Fruit fly (Drosophila melanogaster) whole organism, embryonic: ENCODE measurements around the gene CG43689.
A peak's percentile ranks its signal among the peaks of the same experiment; 100 is the strongest.

ENCODE experiments used
- Atf-2 ChIP-seq: fragments of 200-800 bp; sonication (Bioruptor generic); optimal IDR thresholded peaks from 2 replicates; lab custom pipeline; 2016; ENCODE audit warnings: missing biosample characterization, missing genetic modification characterization
- B-H2 ChIP-seq: fragments of 200-800 bp; sonication (Bioruptor generic); optimal IDR thresholded peaks from 2 replicates; lab custom pipeline; 2018; ENCODE audit warnings: missing biosample characterization, mild to moderate bottlenecking, missing genetic modification characterization
- CG10267 ChIP-seq: fragments of 200-800 bp; sonication (Bioruptor generic); optimal IDR thresholded peaks from 2 replicates; lab custom pipeline; 2018; ENCODE audit warnings: missing biosample characterization, mild to moderate bottlenecking, missing genetic modification characterization, moderate library complexity
- CG13424 ChIP-seq: fragments of 200-800 bp; sonication (Bioruptor generic); optimal IDR thresholded peaks from 2 replicates; lab custom pipeline; 2019; ENCODE audit warnings: missing biosample characterization, mild to moderate bottlenecking, missing genetic modification characterization, moderate library complexity
- CG13894 ChIP-seq: fragments of 200-800 bp; sonication (Bioruptor generic); optimal IDR thresholded peaks from 3 replicates; lab custom pipeline; 2018; ENCODE audit warnings: missing biosample characterization, mild to moderate bottlenecking, missing genetic modification characterization, moderate library complexity
- CG14050 ChIP-seq: fragments of 200-800 bp; sonication (Bioruptor generic); IDR thresholded peaks from 3 replicates; pipeline ENCODE4 v1.3.6; 2022; ENCODE audit warnings: missing biosample characterization, missing genetic modification characterization
- CG14667 ChIP-seq: fragments of 200-800 bp; sonication (Bioruptor generic); IDR thresholded peaks from 2 replicates; pipeline ENCODE4 v1.3.6; 2022; ENCODE audit warnings: missing biosample characterization, missing genetic modification characterization
- CG1603 ChIP-seq: fragments of 200-800 bp; sonication (Bioruptor generic); optimal IDR thresholded peaks from 2 replicates; lab custom pipeline; 2019; ENCODE audit warnings: missing biosample characterization, mild to moderate bottlenecking, missing genetic modification characterization, moderate library complexity
- CG16815 ChIP-seq: fragments of 200-800 bp; sonication (Bioruptor generic); optimal IDR thresholded peaks from 3 replicates; lab custom pipeline; 2017; ENCODE audit warnings: missing biosample characterization, mild to moderate bottlenecking, missing genetic modification characterization
- CG17359 ChIP-seq: fragments of 200-800 bp; sonication (Bioruptor generic); optimal IDR thresholded peaks from 3 replicates; lab custom pipeline; 2018; ENCODE audit warnings: missing biosample characterization, mild to moderate bottlenecking, missing genetic modification characterization, moderate library complexity
- CG17361 ChIP-seq: fragments of 200-800 bp; sonication (Bioruptor generic); IDR thresholded peaks from 3 replicates; pipeline ENCODE4 v1.3.6; 2022; ENCODE audit warnings: missing biosample characterization, missing genetic modification characterization
- CG18262 ChIP-seq: fragments of 200-800 bp; optimal IDR thresholded peaks from 3 replicates; lab custom pipeline; 2019; ENCODE audit warnings: missing biosample characterization, mild to moderate bottlenecking, missing genetic modification characterization, moderate library complexity
- CG2678 ChIP-seq: fragments of 200-800 bp; sonication (Bioruptor generic); optimal IDR thresholded peaks from 3 replicates; lab custom pipeline; 2019; ENCODE audit warnings: missing biosample characterization, mild to moderate bottlenecking, missing genetic modification characterization, moderate library complexity
- CG30403 ChIP-seq: fragments of 200-800 bp; sonication (Bioruptor generic); optimal IDR thresholded peaks from 3 replicates; lab custom pipeline; 2016; ENCODE audit warnings: missing biosample characterization, missing genetic modification characterization
- CG32767 ChIP-seq: fragments of 200-800 bp; sonication (Bioruptor generic); IDR thresholded peaks from 2 replicates; pipeline ENCODE4 v1.3.6; 2022; ENCODE audit warnings: missing biosample characterization, missing genetic modification characterization
- CG4617 ChIP-seq: fragments of 200-800 bp; sonication (Bioruptor generic); optimal IDR thresholded peaks from 3 replicates; lab custom pipeline; 2016; ENCODE audit warnings: missing biosample characterization, missing genetic modification characterization, borderline replicate concordance
- CG6689 ChIP-seq: fragments of 200-800 bp; sonication (Bioruptor generic); IDR thresholded peaks from 2 replicates; pipeline ENCODE4 v1.3.6; 2022; ENCODE audit warnings: missing biosample characterization, missing genetic modification characterization
- CG6854 ChIP-seq: fragments of 200-800 bp; sonication (Bioruptor generic); optimal IDR thresholded peaks from 3 replicates; lab custom pipeline; 2017; ENCODE audit warnings: missing biosample characterization, mild to moderate bottlenecking, missing genetic modification characterization
- CG7372 ChIP-seq: fragments of 200-800 bp; sonication (Bioruptor generic); IDR thresholded peaks from 2 replicates; pipeline ENCODE4 v1.3.6; 2022; ENCODE audit warnings: missing biosample characterization, missing genetic modification characterization
- CG9797 ChIP-seq: fragments of 200-800 bp; sonication (Bioruptor generic); optimal IDR thresholded peaks from 3 replicates; lab custom pipeline; 2018; ENCODE audit warnings: missing biosample characterization, mild to moderate bottlenecking, missing genetic modification characterization
- CG9876 ChIP-seq: fragments of 200-800 bp; sonication (Bioruptor generic); optimal IDR thresholded peaks from 2 replicates; lab custom pipeline; 2016; ENCODE audit warnings: missing biosample characterization, missing genetic modification characterization
- CrebB ChIP-seq: fragments of 200-800 bp; sonication (Bioruptor generic); optimal IDR thresholded peaks from 3 replicates; lab custom pipeline; 2018; ENCODE audit warnings: missing biosample characterization, mild to moderate bottlenecking, missing genetic modification characterization
- E2f1 ChIP-seq: fragments of 200-800 bp; sonication (Bioruptor generic); IDR thresholded peaks from 2 replicates; pipeline ENCODE4 v1.3.6; 2022; ENCODE audit warnings: missing biosample characterization, missing genetic modification characterization
- Eip74EF ChIP-seq, 2 experiments: fragments of 200-800 bp in 1 of 2; fragments of >200 bp in 1 of 2; sonication (Bioruptor generic) in 1 of 2; optimal IDR thresholded peaks; 2 replicates each; lab custom pipeline; 2017 to 2019; ENCODE audit warnings: missing biosample characterization in 2 of 2, missing genetic modification characterization in 2 of 2, mild to moderate bottlenecking in 1 of 2, moderate library complexity in 1 of 2
- HHEX ChIP-seq: fragments of 200-800 bp; sonication (Bioruptor generic); optimal IDR thresholded peaks from 3 replicates; lab custom pipeline; 2017; ENCODE audit warnings: missing biosample characterization, mild to moderate bottlenecking, missing genetic modification characterization, missing genetic modification reagents
- MBD-R2 ChIP-seq: fragments of 200-800 bp; sonication (Bioruptor generic); IDR thresholded peaks from 2 replicates; pipeline ENCODE4 v1.3.6; 2022; ENCODE audit warnings: missing biosample characterization, missing genetic modification characterization
- Med ChIP-seq: fragments of 200-800 bp; sonication (Bioruptor generic); peaks from one replicate; lab custom pipeline; 2016; ENCODE audit warnings: missing biosample characterization, missing genetic modification characterization, mild to moderate bottlenecking, inconsistent platforms, moderate library complexity
- NFAT ChIP-seq: fragments of 200-800 bp; sonication (Bioruptor generic); IDR thresholded peaks from 2 replicates; pipeline ENCODE4 v1.3.6; 2022; ENCODE audit warnings: missing biosample characterization, missing genetic modification characterization
- Spps ChIP-seq: fragments of 200-800 bp; sonication (Bioruptor generic); optimal IDR thresholded peaks from 2 replicates; lab custom pipeline; 2018; ENCODE audit warnings: missing biosample characterization, mild to moderate bottlenecking, missing genetic modification characterization
- Sry-δ ChIP-seq: fragments of 200-800 bp; sonication (Bioruptor generic); optimal IDR thresholded peaks from 2 replicates; lab custom pipeline; 2016; ENCODE audit warnings: missing biosample characterization, missing genetic modification characterization
- Ssrp ChIP-seq: fragments of 200-800 bp; sonication (Bioruptor generic); optimal IDR thresholded peaks from 2 replicates; lab custom pipeline; 2018; ENCODE audit warnings: missing biosample characterization, mild to moderate bottlenecking, missing genetic modification characterization, moderate library complexity
- Vsx1 ChIP-seq: fragments of 200-800 bp; sonication (Bioruptor generic); optimal IDR thresholded peaks from 2 replicates; lab custom pipeline; 2017; ENCODE audit warnings: missing biosample characterization, mild to moderate bottlenecking, missing genetic modification characterization, missing genetic modification reagents
- ato ChIP-seq: fragments of 200-800 bp; sonication (Bioruptor generic); IDR thresholded peaks from 2 replicates; pipeline ENCODE4 v1.3.6; 2022; ENCODE audit warnings: missing biosample characterization, missing genetic modification characterization; ENCODE audit not compliant: partially characterized antibody
- cas ChIP-seq: fragments of 200-800 bp; sonication (Bioruptor generic); IDR thresholded peaks from 2 replicates; pipeline ENCODE4 v1.3.6; 2022; ENCODE audit warnings: missing biosample characterization, missing genetic modification characterization
- chm ChIP-seq: fragments of 200-800 bp; sonication (Bioruptor generic); IDR thresholded peaks from 2 replicates; pipeline ENCODE4 v1.3.6; 2022; ENCODE audit warnings: missing biosample characterization, missing genetic modification characterization
- hth ChIP-seq: fragments of >200 bp; optimal IDR thresholded peaks from 2 replicates; lab custom pipeline; 2017; ENCODE audit warnings: inconsistent platforms
- ind ChIP-seq: fragments of 200-800 bp; sonication (Bioruptor generic); optimal IDR thresholded peaks from 3 replicates; lab custom pipeline; 2016; ENCODE audit warnings: missing biosample characterization, missing genetic modification characterization
- insv ChIP-seq, 2 experiments: fragments of 200-800 bp; sonication (Bioruptor generic); optimal IDR thresholded peaks; 3 replicates each; lab custom pipeline; 2016 to 2018; ENCODE audit warnings: missing biosample characterization in 2 of 2, missing genetic modification characterization in 2 of 2
- kah ChIP-seq: fragments of 200-800 bp; sonication (Bioruptor generic); optimal IDR thresholded peaks from 2 replicates; lab custom pipeline; 2018; ENCODE audit warnings: missing biosample characterization, mild to moderate bottlenecking, missing genetic modification characterization
- kay ChIP-seq: fragments of 200-800 bp; sonication (Bioruptor generic); optimal IDR thresholded peaks from 2 replicates; lab custom pipeline; 2016; ENCODE audit warnings: missing biosample characterization, missing genetic modification characterization
- ken ChIP-seq: fragments of 200-800 bp; sonication (Bioruptor generic); IDR thresholded peaks from 3 replicates; pipeline ENCODE4 v1.3.6; 2022; ENCODE audit warnings: missing biosample characterization, missing genetic modification characterization
- knrl ChIP-seq: fragments of 200-800 bp; sonication (Bioruptor generic); IDR thresholded peaks from 3 replicates; pipeline ENCODE4 v1.3.6; 2022; ENCODE audit warnings: missing biosample characterization, missing genetic modification characterization; ENCODE audit not compliant: partially characterized antibody
- peb ChIP-seq: fragments of 200-800 bp; sonication (Bioruptor generic); IDR thresholded peaks from 2 replicates; pipeline ENCODE4 v1.3.6; 2022; ENCODE audit warnings: missing biosample characterization, missing genetic modification characterization
- phol ChIP-seq: fragments of 200-800 bp; sonication (Bioruptor generic); optimal IDR thresholded peaks from 3 replicates; lab custom pipeline; 2018; ENCODE audit warnings: missing biosample characterization, mild to moderate bottlenecking, missing genetic modification characterization, moderate library complexity
- sens ChIP-seq: fragments of 200-800 bp; sonication (Bioruptor generic); peaks from one replicate; lab custom pipeline; 2016; ENCODE audit warnings: missing biosample characterization, missing genetic modification characterization
- slp2 ChIP-seq: fragments of 200-800 bp; sonication (Bioruptor generic); optimal IDR thresholded peaks from 2 replicates; lab custom pipeline; 2016; ENCODE audit warnings: missing biosample characterization, missing genetic modification characterization
- sug ChIP-seq: fragments of 200-800 bp; optimal IDR thresholded peaks from 2 replicates; lab custom pipeline; 2019; ENCODE audit warnings: missing biosample characterization, mild to moderate bottlenecking, missing genetic modification characterization, moderate library complexity
- tgo ChIP-seq: fragments of 200-800 bp; sonication (Bioruptor generic); IDR thresholded peaks from 3 replicates; pipeline ENCODE4 v1.3.6; 2022; ENCODE audit warnings: missing biosample characterization, missing genetic modification characterization
- trh ChIP-seq: fragments of 200-800 bp; sonication (Bioruptor generic); optimal IDR thresholded peaks from 2 replicates; lab custom pipeline; 2016; ENCODE audit warnings: missing biosample characterization, missing genetic modification characterization
- twi ChIP-seq: fragments of 200-800 bp; optimal IDR thresholded peaks from 2 replicates; lab custom pipeline; 2019; ENCODE audit warnings: missing biosample characterization, mild to moderate bottlenecking, missing genetic modification characterization, moderate library complexity
- unpg ChIP-seq: fragments of 200-800 bp; sonication (Bioruptor generic); optimal IDR thresholded peaks from 3 replicates; lab custom pipeline; 2018; ENCODE audit warnings: missing biosample characterization, mild to moderate bottlenecking, missing genetic modification characterization, moderate library complexity
- z ChIP-seq: fragments of 200-800 bp; sonication (Bioruptor generic); IDR thresholded peaks from 3 replicates; pipeline ENCODE4 v1.3.6; 2022; ENCODE audit warnings: missing biosample characterization, missing genetic modification characterization

Gene CG43689

DNA sequence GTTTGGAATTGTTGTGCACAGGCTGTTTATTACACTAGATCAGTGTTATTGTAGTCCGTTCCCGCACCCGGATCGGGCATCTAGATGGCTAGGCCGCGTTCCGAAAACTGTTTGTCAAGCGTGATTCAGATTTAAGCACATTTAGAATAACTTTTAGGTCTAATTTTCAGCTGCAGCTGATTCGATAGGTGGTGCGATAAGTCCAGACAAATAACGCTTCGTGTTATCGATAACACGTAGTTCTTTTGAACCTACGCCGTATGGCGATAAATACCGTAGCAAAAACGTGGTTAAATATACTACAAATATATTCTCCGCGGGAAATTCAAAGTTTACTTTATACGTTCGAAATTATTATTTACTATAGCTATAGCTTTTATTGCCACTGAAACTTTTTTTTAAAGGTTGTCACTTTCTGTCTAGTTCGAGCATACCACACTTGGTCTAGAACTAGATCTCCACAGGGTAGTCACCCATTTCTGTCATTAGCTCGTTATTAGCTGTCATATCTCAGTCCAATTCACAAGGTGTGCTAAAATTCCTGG lies 25.4 kb downstream of the CG43689 start, which contains the start of the genes Cmtr1 and CG15375 (continued):
- no peak for TF ChIP-seq Atf-2
- no peak for TF ChIP-seq tgo (GFP tag; lab: Robert Waterston, UW)
- TF ChIP-seq CG6689 (GFP tag; lab: Robert Waterston, UW): no peak
- no peak for TF ChIP-seq peb (GFP tag; lab: Robert Waterston, UW)
- no peak for TF ChIP-seq CG14667 (GFP tag; lab: Robert Waterston, UW)
- peak; percentile 65 for TF ChIP-seq CG4617 (GFP tag; lab: Kevin White, UChicago)
- TF ChIP-seq NFAT (GFP tag; lab: Robert Waterston, UW): no peak
- no peak for TF ChIP-seq phol (tag; lab: Kevin White, UChicago)
- no peak for TF ChIP-seq CG16815 (GFP tag; lab: Kevin White, UChicago)
- TF ChIP-seq Eip74EF (GFP tag; optimal IDR thresholded peaks at IDR 0.05; lab: Kevin White, UChicago): no peak
- no peak for TF ChIP-seq cas (GFP tag; lab: Robert Waterston, UW)
- TF ChIP-seq CG6854 (GFP tag; lab: Kevin White, UChicago): no peak
- no peak for TF ChIP-seq z
- TF ChIP-seq CG18262: no peak
- no peak for TF ChIP-seq Ssrp (tag; lab: Kevin White, UChicago)
- TF ChIP-seq Sry-δ (GFP tag; lab: Kevin White, UChicago): peak; percentile 78
- TF ChIP-seq insv (GFP tag; optimal IDR thresholded peaks at IDR 0.05; lab: Kevin White, UChicago): no peak
- TF ChIP-seq CrebB: no peak
- no peak for TF ChIP-seq twi (tag; lab: Kevin White, UChicago)
- no peak for TF ChIP-seq ind (GFP tag; lab: Kevin White, UChicago)
- peak; percentile 35 for TF ChIP-seq CG9797 (GFP tag; lab: Kevin White, UChicago)
- peak; percentile 65; the same call in 2 of the 3 replicates for TF ChIP-seq knrl (GFP tag; lab: Robert Waterston, UW)
- no peak for TF ChIP-seq hth (lab: Kevin White, UChicago)
- TF ChIP-seq CG32767 (GFP tag; lab: Robert Waterston, UW): no peak
- no peak for TF ChIP-seq Vsx1 (GFP tag; lab: Kevin White, UChicago)
- TF ChIP-seq CG30403 (GFP tag; lab: Kevin White, UChicago): no peak
- TF ChIP-seq CG17361: no peak
- no peak for TF ChIP-seq trh (GFP tag; lab: Kevin White, UChicago)
- TF ChIP-seq E2f1: no peak
- peak; percentile 37 for TF ChIP-seq CG10267 (tag; lab: Kevin White, UChicago)
- TF ChIP-seq sug: no peak
- TF ChIP-seq CG7372 (GFP tag; lab: Robert Waterston, UW): no peak
- no peak for TF ChIP-seq kay
- no peak for TF ChIP-seq chm (GFP tag; lab: Robert Waterston, UW)
- no peak for TF ChIP-seq ken (GFP tag; lab: Robert Waterston, UW)
- no peak for TF ChIP-seq slp2 (GFP tag; lab: Kevin White, UChicago)
- no peak for TF ChIP-seq kah
- TF ChIP-seq unpg (GFP tag; lab: Kevin White, UChicago): no peak
- TF ChIP-seq CG2678 (tag; lab: Kevin White, UChicago): no peak
- TF ChIP-seq B-H2 (GFP tag; lab: Kevin White, UChicago): no peak
- TF ChIP-seq CG9876 (GFP tag; lab: Kevin White, UChicago): no peak
- peak; percentile 25 for TF ChIP-seq Med (GFP tag; lab: Kevin White, UChicago)
- no peak for TF ChIP-seq CG13894 (tag; lab: Kevin White, UChicago)
- no peak for TF ChIP-seq HHEX (GFP tag; lab: Kevin White, UChicago)
- no peak for TF ChIP-seq CG14050 (GFP tag; lab: Robert Waterston, UW)
- no peak for TF ChIP-seq CG17359 (tag; lab: Kevin White, UChicago)
- peak; percentile 53 for TF ChIP-seq sens
- TF ChIP-seq CG13424 (tag; lab: Kevin White, UChicago): no peak
- no peak for TF ChIP-seq Spps (tag; lab: Kevin White, UChicago)
- peak; percentile 80 for TF ChIP-seq ato
- TF ChIP-seq CG1603 (tag; lab: Kevin White, UChicago): peak; percentile 57
- TF ChIP-seq MBD-R2 (GFP tag; lab: Robert Waterston, UW): peak; percentile 63
